Worm (Caenorhabditis elegans) whole organism, mixed stage, embryonic: ENCODE data around the gene madf-5.

Experiments used
- blmp-1 ChIP-seq: fragments of 150-350 bp; optimal IDR thresholded peaks from 2 replicates; lab custom pipeline; 2014; ENCODE audit warnings: missing biosample characterization, missing genetic modification characterization
- ces-1 ChIP-seq: fragments of 150-350 bp; optimal IDR thresholded peaks from 2 replicates; lab custom pipeline; 2014; ENCODE audit warnings: missing biosample characterization, missing genetic modification reagents, missing genetic modification characterization
- elt-3 ChIP-seq: fragments of 150-350 bp; optimal IDR thresholded peaks from 2 replicates; lab custom pipeline; 2014; ENCODE audit warnings: missing biosample characterization, missing genetic modification characterization
- ham-2 ChIP-seq: fragments of 200-800 bp; sonication (Bioruptor generic); optimal IDR thresholded peaks from 2 replicates; lab custom pipeline; 2018; ENCODE audit warnings: mild to moderate bottlenecking, missing genetic modification characterization, missing compliant biosample characterization
- lsy-2 ChIP-seq: fragments of 150-350 bp; optimal IDR thresholded peaks from 2 replicates; lab custom pipeline; 2014; ENCODE audit warnings: missing biosample characterization, missing genetic modification characterization
- mep-1 ChIP-seq: fragments of 150-350 bp; optimal IDR thresholded peaks from 2 replicates; lab custom pipeline; 2017; ENCODE audit warnings: missing biosample characterization, missing genetic modification reagents, missing genetic modification characterization, inconsistent platforms
- nhr-28 ChIP-seq: fragments of 150-350 bp; optimal IDR thresholded peaks from 2 replicates; lab custom pipeline; 2014; ENCODE audit warnings: missing biosample characterization, missing genetic modification characterization
- nhr-76 ChIP-seq: sonication (generic microtip); optimal IDR thresholded peaks from 2 replicates; lab custom pipeline; 2017; ENCODE audit warnings: missing biosample characterization, missing genetic modification characterization
- snpc-4 ChIP-seq: fragments of 150-350 bp; optimal IDR thresholded peaks from 2 replicates; lab custom pipeline; 2014; ENCODE audit warnings: missing biosample characterization, missing genetic modification characterization
- sptf-1 ChIP-seq: sonication (generic microtip); optimal IDR thresholded peaks from 2 replicates; lab custom pipeline; 2017; ENCODE audit warnings: mild to moderate bottlenecking, missing genetic modification characterization, moderate library complexity, missing compliant biosample characterization
- unc-120 ChIP-seq: sonication (generic microtip); optimal IDR thresholded peaks from 2 replicates; lab custom pipeline; 2017; ENCODE audit warnings: missing genetic modification characterization, missing compliant biosample characterization; ENCODE audit not compliant: poor library complexity, severe bottlenecking
- unc-62 ChIP-seq: fragments of 150-350 bp; optimal IDR thresholded peaks from 2 replicates; lab custom pipeline; 2014; ENCODE audit warnings: missing biosample characterization, missing genetic modification reagents, missing genetic modification characterization
- ztf-11 ChIP-seq: fragments of 150-350 bp; optimal IDR thresholded peaks from 2 replicates; lab custom pipeline; 2014; ENCODE audit warnings: missing biosample characterization, missing genetic modification characterization

ce11 chrII:14622758-14623157 lies 49.3 kb downstream of the madf-5 start, which contains the start of gene mltn-10:
- TF ChIP-seq unc-62 (GFP tag; lab: Kevin White, UChicago) (no peak), snpc-4 (tag; lab: Kevin White, UChicago) (no peak), sptf-1 (tag; lab: Kevin White, UChicago) (no peak), elt-3 (tag; lab: Kevin White, UChicago) (no peak), nhr-28 (tag; lab: Kevin White, UChicago) (no peak), blmp-1 (tag; lab: Kevin White, UChicago) (no peak), ham-2 (GFP tag; lab: Kevin White, UChicago) (no peak), nhr-76 (tag; lab: Kevin White, UChicago) (no peak), ztf-11 (tag; lab: Kevin White, UChicago) (no peak), unc-120 (tag; lab: Kevin White, UChicago) (no peak), mep-1 (tag; lab: Kevin White, UChicago) (no peak), lsy-2 (tag; lab: Kevin White, UChicago) (no peak), ces-1 (no peak)
